Fruit fly (Drosophila melanogaster) whole organism: ENCODE data around the gene CG8519.

ENCODE experiments used
- Dll ChIP-seq: fragments of >200 bp; optimal IDR thresholded peaks from 2 replicates; lab custom pipeline; 2017
- EcR ChIP-seq, 2 experiments: fragments of >200 bp; optimal IDR thresholded peaks; 2 replicates each; lab custom pipeline; 2017; ENCODE audit warnings: missing biosample characterization in 2 of 2, missing genetic modification characterization in 2 of 2, missing genetic modification reagents in 2 of 2
- pan ChIP-seq: fragments of >200 bp; optimal IDR thresholded peaks from 2 replicates; lab custom pipeline; 2017
- psq ChIP-seq: fragments of >200 bp; optimal IDR thresholded peaks from 2 replicates; lab custom pipeline; 2017
- usp ChIP-seq: fragments of >200 bp; optimal IDR thresholded peaks from 2 replicates; lab custom pipeline; 2017; ENCODE audit warnings: missing biosample characterization, missing genetic modification characterization, mixed read lengths

DNA sequence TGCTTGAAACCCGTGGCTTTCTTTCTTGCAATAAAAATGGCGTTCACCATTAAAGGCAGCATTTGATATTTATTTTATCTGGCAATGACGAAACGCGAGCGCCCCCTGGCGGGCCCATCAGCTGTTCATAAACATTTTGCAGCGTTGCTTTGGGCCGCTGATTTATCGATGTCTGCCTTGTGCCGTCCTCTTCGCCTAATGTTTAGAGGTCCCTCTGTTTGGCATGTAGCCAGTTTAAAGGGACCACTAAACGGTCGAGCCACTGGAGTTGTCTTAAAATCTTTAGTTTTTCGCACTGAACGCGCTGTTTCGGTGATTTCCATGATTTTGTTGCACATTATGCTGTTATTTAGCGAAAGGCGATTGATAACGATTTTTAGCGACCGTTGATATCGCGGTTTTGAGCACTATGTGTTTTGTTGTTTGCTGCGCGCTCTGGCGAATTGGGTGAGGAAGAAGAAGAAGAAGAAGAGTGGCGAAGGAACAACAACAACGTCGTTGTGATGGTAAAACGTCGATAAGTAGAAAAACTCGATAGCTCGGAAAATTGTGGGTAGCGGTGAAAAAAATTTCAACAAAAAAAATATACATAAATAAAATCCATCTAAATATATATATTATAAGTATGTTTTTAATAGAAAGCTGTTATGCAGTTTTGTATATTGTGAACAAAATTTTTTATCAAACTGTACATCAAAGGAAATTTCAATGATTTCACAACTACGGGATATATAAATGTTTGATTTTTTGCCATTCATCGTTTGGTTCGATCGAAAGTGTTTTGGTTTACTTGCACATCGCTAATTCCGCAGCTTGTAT is 47.8 kb downstream of the CG8519 start, which contains the start of the genes velo and Sbds:
- no peak for TF ChIP-seq usp (GFP tag; lab: Kevin White, UChicago)
- TF ChIP-seq Dll (lab: Kevin White, UChicago), result no peak
- peak; percentile 22 for TF ChIP-seq psq (lab: Kevin White, UChicago)
- no peak for TF ChIP-seq pan (lab: Kevin White, UChicago)
- no peak for TF ChIP-seq EcR (GFP tag; optimal IDR thresholded peaks at IDR 0.05; lab: Kevin White, UChicago)
